Fruit fly (Drosophila melanogaster): ENCODE data around the gene CG14770.

The CG14770 gene

dm6 chrX:1370104-1370802, 1.2 kb downstream of the CG14770 start, which contains the start of gene ssx (continued):
- TF ChIP-seq inv (GFP tag; IDR thresholded peaks at IDR 0.05; ENCODE audit: partially characterized antibody) (peak; percentile 71), sd (tag; optimal IDR thresholded peaks at IDR 0.05) (no peak), NC2β (GFP tag; optimal IDR thresholded peaks at IDR 0.05) (peak; percentile 6), salm (tag; optimal IDR thresholded peaks at IDR 0.05) (no peak), CG17829 (tag; optimal IDR thresholded peaks at IDR 0.05) (peak; percentile 26), Nf-YB (GFP tag; optimal IDR thresholded peaks at IDR 0.05) (no peak), nmo (GFP tag; optimal IDR thresholded peaks at IDR 0.05) (peak; percentile 19), CG15514 (GFP tag; optimal IDR thresholded peaks at IDR 0.05) (peak; percentile 98), HLHmδ (GFP tag; optimal IDR thresholded peaks at IDR 0.05) (no peak), sens (GFP tag) (peak; percentile 70), Hsf (GFP tag; optimal IDR thresholded peaks at IDR 0.05) (peak; percentile 52), CG3847 (GFP tag; IDR thresholded peaks at IDR 0.05) (no peak), CG3407 (GFP tag; optimal IDR thresholded peaks at IDR 0.05) (no peak), CG9215 (GFP tag; IDR thresholded peaks at IDR 0.05) (no peak), CG12391 (tag; optimal IDR thresholded peaks at IDR 0.05) (peak; percentile 50), Mad (GFP tag; optimal IDR thresholded peaks at IDR 0.05) (peak; percentile 10), CG4404 (GFP tag; IDR thresholded peaks at IDR 0.05) (0 out of 2 replicates have a peak, but pooled peaks have one; percentile 13), CG12236 (GFP tag; optimal IDR thresholded peaks at IDR 0.05) (no peak), Hey (tag; optimal IDR thresholded peaks at IDR 0.05) (no peak), Lpt (GFP tag; optimal IDR thresholded peaks at IDR 0.05) (no peak), CG11695 (GFP tag; IDR thresholded peaks at IDR 0.05) (0 out of 3 replicates have a peak, but pooled peaks have one; percentile 32), CG14014 (GFP tag; IDR thresholded peaks at IDR 0.05) (0 out of 2 replicates have a peak, but pooled peaks have one; percentile 50), dmrt11E (tag; optimal IDR thresholded peaks at IDR 0.05) (no peak), Dbx (GFP tag; IDR thresholded peaks at IDR 0.05) (no peak), CG7357 (GFP tag; IDR thresholded peaks at IDR 0.05) (no peak), HLH54F (GFP tag; optimal IDR thresholded peaks at IDR 0.05) (peak; percentile 36), Ssrp (tag; optimal IDR thresholded peaks at IDR 0.05) (peak; percentile 12), CG13123 (GFP tag; optimal IDR thresholded peaks at IDR 0.05) (no peak), CG7786 (GFP tag; optimal IDR thresholded peaks at IDR 0.05) (no peak), twi (tag; optimal IDR thresholded peaks at IDR 0.05) (no peak), prd (optimal IDR thresholded peaks at IDR 0.05) (no peak), prd (GFP tag; IDR thresholded peaks at IDR 0.05) (peak; percentile 50; the same call in 2 of the 3 replicates), Awh (GFP tag; IDR thresholded peaks at IDR 0.05) (0 out of 2 replicates have a peak, but pooled peaks have one; percentile 40), pita (GFP tag; optimal IDR thresholded peaks at IDR 0.05) (no peak), CG4617 (GFP tag; optimal IDR thresholded peaks at IDR 0.05; ENCODE audit: borderline replicate concordance) (peak; percentile 26), yki (optimal IDR thresholded peaks at IDR 0.05) (no peak), CG17359 (tag; optimal IDR thresholded peaks at IDR 0.05) (peak; percentile 45), CG1792 (GFP tag; optimal IDR thresholded peaks at IDR 0.05) (no peak), ab (GFP tag; optimal IDR thresholded peaks at IDR 0.05) (no peak), CG6765 (GFP tag; optimal IDR thresholded peaks at IDR 0.05) (no peak), CG1832 (GFP tag; optimal IDR thresholded peaks at IDR 0.05) (no peak), sob (GFP tag; IDR thresholded peaks at IDR 0.05) (peak; percentile 42; the same call in 1 of the 2 replicates), D19B (GFP tag; optimal IDR thresholded peaks at IDR 0.05) (no peak), stwl (tag; optimal IDR thresholded peaks at IDR 0.05) (peak; percentile 82), Dip3 (GFP tag; optimal IDR thresholded peaks at IDR 0.05) (peak; percentile 49), CG8388 (GFP tag; optimal IDR thresholded peaks at IDR 0.05) (peak; percentile 30), ems (GFP tag; optimal IDR thresholded peaks at IDR 0.05) (peak; percentile 17), CG3726 (GFP tag; IDR thresholded peaks at IDR 0.05) (no peak), gro (GFP tag; optimal IDR thresholded peaks at IDR 0.05) (no peak), Med (GFP tag) (peak; percentile 91), C15 (GFP tag; IDR thresholded peaks at IDR 0.05) (no peak)
